Fruit fly (Drosophila melanogaster) whole organism, prepupa: ENCODE measurements around the gene CG43082.

Experiments
- CG10631 ChIP-seq: fragments of 200-800 bp; sonication (Bioruptor generic); optimal IDR thresholded peaks from 2 replicates; lab custom pipeline; 2016; ENCODE audit warnings: missing biosample characterization, missing genetic modification characterization
- CG10669 ChIP-seq: fragments of 200-800 bp; sonication (Bioruptor generic); optimal IDR thresholded peaks from 3 replicates; lab custom pipeline; 2018; ENCODE audit warnings: missing biosample characterization, mild to moderate bottlenecking, missing genetic modification characterization, moderate library complexity
- CG11902 ChIP-seq: fragments of 200-800 bp; sonication (Bioruptor generic); optimal IDR thresholded peaks from 3 replicates; lab custom pipeline; 2016; ENCODE audit warnings: missing biosample characterization, missing genetic modification characterization
- CG1621 ChIP-seq: fragments of 200-800 bp; sonication (Bioruptor generic); optimal IDR thresholded peaks from 3 replicates; lab custom pipeline; 2018; ENCODE audit warnings: missing biosample characterization, mild to moderate bottlenecking, missing genetic modification characterization
- CG3032 ChIP-seq: fragments of 200-800 bp; optimal IDR thresholded peaks from 2 replicates; lab custom pipeline; 2019; ENCODE audit warnings: missing biosample characterization, mild to moderate bottlenecking, missing genetic modification characterization, moderate library complexity
- CG31627 ChIP-seq: fragments of 200-800 bp; sonication (Bioruptor generic); optimal IDR thresholded peaks from 3 replicates; lab custom pipeline; 2016; ENCODE audit warnings: missing biosample characterization, missing genetic modification characterization
- CG32006 ChIP-seq: fragments of 200-800 bp; sonication (Bioruptor generic); optimal IDR thresholded peaks from 3 replicates; lab custom pipeline; 2017; ENCODE audit warnings: missing biosample characterization, mild to moderate bottlenecking, missing genetic modification characterization
- CG34406 ChIP-seq: fragments of 200-800 bp; sonication (Bioruptor generic); optimal IDR thresholded peaks from 3 replicates; lab custom pipeline; 2016; ENCODE audit warnings: missing biosample characterization, missing genetic modification characterization
- CG3919 ChIP-seq: fragments of 200-800 bp; sonication (Bioruptor generic); optimal IDR thresholded peaks from 3 replicates; lab custom pipeline; 2016; ENCODE audit warnings: missing biosample characterization, missing genetic modification characterization
- CG4318 ChIP-seq: fragments of 200-800 bp; sonication (Bioruptor generic); optimal IDR thresholded peaks from 3 replicates; lab custom pipeline; 2017; ENCODE audit warnings: missing biosample characterization, mild to moderate bottlenecking, missing genetic modification characterization
- CG6163 ChIP-seq: fragments of 200-800 bp; sonication (Bioruptor generic); IDR thresholded peaks from 3 replicates; pipeline ENCODE4 v1.3.6; 2022; ENCODE audit warnings: missing biosample characterization, missing genetic modification characterization
- CG6808 ChIP-seq: fragments of 200-800 bp; sonication (Bioruptor generic); optimal IDR thresholded peaks from 3 replicates; lab custom pipeline; 2017; ENCODE audit warnings: missing biosample characterization, missing genetic modification characterization, mild to moderate bottlenecking, moderate library complexity, missing genetic modification reagents
- CG7368 ChIP-seq: fragments of 200-800 bp; sonication (Bioruptor generic); optimal IDR thresholded peaks from 3 replicates; lab custom pipeline; 2016; ENCODE audit warnings: missing biosample characterization, missing genetic modification characterization
- CG8119 ChIP-seq: fragments of 200-800 bp; sonication (Bioruptor generic); IDR thresholded peaks from 3 replicates; pipeline ENCODE4 v1.3.6; 2022; ENCODE audit warnings: missing biosample characterization, missing genetic modification characterization
- CG8632 ChIP-seq: fragments of 200-800 bp; sonication (Bioruptor generic); optimal IDR thresholded peaks from 3 replicates; lab custom pipeline; 2016; ENCODE audit warnings: missing biosample characterization, missing genetic modification characterization
- CG9139 ChIP-seq: fragments of 200-800 bp; sonication (Bioruptor generic); optimal IDR thresholded peaks from 3 replicates; lab custom pipeline; 2017; ENCODE audit warnings: missing biosample characterization, mild to moderate bottlenecking, missing genetic modification characterization
- Eip78C ChIP-seq: fragments of 200-800 bp; sonication (Bioruptor generic); peaks from one replicate; lab custom pipeline; 2016; ENCODE audit warnings: missing biosample characterization, missing genetic modification characterization
- Eip93F ChIP-seq: fragments of 200-800 bp; sonication (Bioruptor generic); optimal IDR thresholded peaks from 2 replicates; lab custom pipeline; 2016; ENCODE audit warnings: missing biosample characterization, mild to moderate bottlenecking, missing genetic modification characterization
- Ets21C ChIP-seq: fragments of 200-800 bp; sonication (Bioruptor generic); optimal IDR thresholded peaks from 3 replicates; lab custom pipeline; 2016; ENCODE audit warnings: missing biosample characterization, missing genetic modification characterization
- Gug ChIP-seq: fragments of 200-800 bp; sonication (Bioruptor generic); IDR thresholded peaks from 2 replicates; pipeline ENCODE4 v1.3.6; 2022; ENCODE audit warnings: missing biosample characterization, missing genetic modification characterization
- Hr38 ChIP-seq: sonication (Bioruptor generic); optimal IDR thresholded peaks from 2 replicates; lab custom pipeline; 2016; ENCODE audit warnings: missing biosample characterization, missing genetic modification characterization
- Hr39 ChIP-seq: fragments of 200-800 bp; sonication (Bioruptor generic); optimal IDR thresholded peaks from 2 replicates; lab custom pipeline; 2016; ENCODE audit warnings: missing biosample characterization, missing genetic modification characterization
- Hr4 ChIP-seq: fragments of 200-800 bp; sonication (Bioruptor generic); optimal IDR thresholded peaks from 3 replicates; lab custom pipeline; 2016; ENCODE audit warnings: missing biosample characterization, missing genetic modification characterization
- Lpt ChIP-seq: fragments of 200-800 bp; sonication (Bioruptor generic); optimal IDR thresholded peaks from 3 replicates; lab custom pipeline; 2016; ENCODE audit warnings: missing biosample characterization, missing genetic modification characterization
- Met ChIP-seq: fragments of 200-800 bp; sonication (Bioruptor generic); optimal IDR thresholded peaks from 3 replicates; lab custom pipeline; 2016; ENCODE audit warnings: missing biosample characterization, missing genetic modification characterization
- OdsH ChIP-seq: fragments of 200-800 bp; sonication (Bioruptor generic); optimal IDR thresholded peaks from 3 replicates; lab custom pipeline; 2016; ENCODE audit warnings: missing biosample characterization, missing genetic modification characterization
- Smox ChIP-seq: fragments of 200-800 bp; sonication (Bioruptor generic); optimal IDR thresholded peaks from 3 replicates; lab custom pipeline; 2016; ENCODE audit warnings: missing biosample characterization, missing genetic modification characterization
- Sox14 ChIP-seq: fragments of 200-800 bp; sonication (Bioruptor generic); optimal IDR thresholded peaks from 3 replicates; lab custom pipeline; 2016; ENCODE audit warnings: missing biosample characterization, missing genetic modification characterization
- achi ChIP-seq: fragments of 200-800 bp; sonication (Bioruptor generic); optimal IDR thresholded peaks from 3 replicates; lab custom pipeline; 2016; ENCODE audit warnings: missing biosample characterization, missing genetic modification characterization
- acj6 ChIP-seq: fragments of 200-800 bp; sonication (Bioruptor generic); optimal IDR thresholded peaks from 3 replicates; lab custom pipeline; 2016; ENCODE audit warnings: missing biosample characterization, missing genetic modification characterization
- dac ChIP-seq: fragments of 200-800 bp; sonication (Bioruptor generic); optimal IDR thresholded peaks from 2 replicates; lab custom pipeline; 2017; ENCODE audit warnings: missing biosample characterization, mild to moderate bottlenecking, missing genetic modification characterization
- esn ChIP-seq: fragments of 200-800 bp; sonication (Bioruptor generic); optimal IDR thresholded peaks from 2 replicates; lab custom pipeline; 2016; ENCODE audit warnings: missing biosample characterization, mild to moderate bottlenecking, missing genetic modification characterization, moderate library complexity
- fd85E ChIP-seq: fragments of 200-800 bp; sonication (Bioruptor generic); optimal IDR thresholded peaks from 3 replicates; lab custom pipeline; 2016; ENCODE audit warnings: missing biosample characterization, missing genetic modification characterization
- fkh ChIP-seq: fragments of 200-800 bp; sonication (Bioruptor generic); optimal IDR thresholded peaks from 3 replicates; lab custom pipeline; 2017; ENCODE audit warnings: missing biosample characterization, mild to moderate bottlenecking, missing genetic modification characterization, moderate library complexity
- lz ChIP-seq: fragments of 200-800 bp; sonication (Bioruptor generic); optimal IDR thresholded peaks from 3 replicates; lab custom pipeline; 2016; ENCODE audit warnings: missing biosample characterization, missing genetic modification characterization
- salr ChIP-seq, 2 experiments: fragments of 200-800 bp; sonication (Bioruptor generic); optimal IDR thresholded peaks; 3 replicates each; lab custom pipeline; 2016 to 2018; ENCODE audit warnings: missing biosample characterization in 2 of 2, missing genetic modification characterization in 2 of 2, mild to moderate bottlenecking in 1 of 2
- spab ChIP-seq: fragments of 200-800 bp; sonication (Bioruptor generic); optimal IDR thresholded peaks from 2 replicates; lab custom pipeline; 2017; ENCODE audit warnings: missing biosample characterization, mild to moderate bottlenecking, missing genetic modification characterization, missing genetic modification reagents
- ss ChIP-seq, 2 experiments: fragments of 200-800 bp; sonication (Bioruptor generic); optimal IDR thresholded peaks; 2 replicates in 1 of 2; 3 replicates in 1 of 2; lab custom pipeline; 2017 to 2018; ENCODE audit warnings: mild to moderate bottlenecking in 2 of 2, missing biosample characterization in 2 of 2, missing genetic modification characterization in 2 of 2, moderate library complexity in 1 of 2
- svp ChIP-seq: fragments of 200-800 bp; sonication (Bioruptor generic); peaks from one replicate; lab custom pipeline; 2016; ENCODE audit warnings: missing biosample characterization, missing genetic modification characterization
- vri ChIP-seq: fragments of 200-800 bp; sonication (Bioruptor generic); optimal IDR thresholded peaks from 3 replicates; lab custom pipeline; 2016; ENCODE audit warnings: missing biosample characterization, mild to moderate bottlenecking, missing genetic modification characterization

CG43082 gene

DNA sequence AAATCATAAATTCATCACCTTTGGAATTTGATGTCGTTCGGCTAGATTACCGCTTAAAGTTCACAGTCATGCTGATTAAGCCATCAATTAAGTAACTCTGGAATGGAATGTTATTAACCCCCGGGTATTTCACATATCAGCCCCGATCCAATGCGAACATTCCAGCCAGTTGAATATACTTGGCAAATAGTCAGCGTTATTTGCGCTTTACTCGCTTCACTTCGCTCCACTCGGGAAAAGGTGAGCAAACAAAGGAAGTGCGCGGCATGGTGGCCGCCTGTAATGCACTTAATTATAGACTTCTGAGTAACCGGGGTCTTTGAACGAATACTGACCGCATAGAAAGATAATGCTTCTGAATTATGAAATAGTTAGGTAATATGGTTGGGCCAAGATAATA, 24.0 kb upstream of the CG43082 start:
- TF ChIP-seq CG8632 (no peak), CG8119 (GFP tag; lab: Robert Waterston, UW) (no peak), Eip93F (GFP tag; lab: Kevin White, UChicago) (peak; percentile 14), svp (GFP tag; lab: Kevin White, UChicago) (peak; percentile 52), ss (GFP tag; optimal IDR thresholded peaks at IDR 0.05; lab: Kevin White, UChicago) (peak in 1 of 2 experiments; percentile 27), fkh (GFP tag; lab: Kevin White, UChicago) (peak; percentile 27), Sox14 (GFP tag; lab: Kevin White, UChicago) (peak; percentile 4), CG7368 (no peak), Eip78C (peak; percentile 78), CG3032 (tag; lab: Kevin White, UChicago) (no peak), vri (GFP tag; lab: Kevin White, UChicago) (peak; percentile 97), CG10669 (GFP tag; lab: Kevin White, UChicago) (peak; percentile 6), CG34406 (peak; percentile 23), fd85E (no peak)

DNA sequence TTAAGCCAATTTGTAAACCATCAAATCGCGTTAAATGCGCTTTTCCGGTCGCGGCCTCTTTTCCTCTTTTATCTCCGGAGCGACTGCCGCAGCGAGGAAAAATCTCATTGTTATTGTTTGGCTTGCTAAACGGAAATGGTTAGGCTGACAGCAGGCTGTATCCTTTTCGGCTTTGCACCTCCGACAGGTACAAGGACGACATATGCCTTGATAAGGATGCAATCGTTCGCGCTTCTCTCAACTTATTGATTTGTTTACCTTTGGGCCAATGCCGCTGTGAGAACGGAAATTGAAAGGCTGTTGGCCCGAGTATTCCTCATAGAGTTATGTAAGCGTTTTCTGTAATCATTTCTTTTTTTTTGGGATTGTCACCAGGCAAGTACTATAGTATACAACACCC, 23.1 kb upstream of the CG43082 start:
- TF ChIP-seq Gug (GFP tag; lab: Robert Waterston, UW) (no peak), Hr38 (GFP tag; lab: Kevin White, UChicago) (no peak), Hr4 (no peak), Sox14 (GFP tag; lab: Kevin White, UChicago) (no peak), CG6808 (no peak), CG34406 (no peak), CG3919 (GFP tag; lab: Kevin White, UChicago) (no peak), spab (GFP tag; lab: Kevin White, UChicago) (no peak), CG4318 (GFP tag; lab: Kevin White, UChicago) (no peak), achi (no peak), Smox (GFP tag; lab: Kevin White, UChicago) (no peak), Hr39 (GFP tag; lab: Kevin White, UChicago) (no peak), CG11902 (GFP tag; lab: Kevin White, UChicago) (no peak), fkh (GFP tag; lab: Kevin White, UChicago) (no peak), vri (GFP tag; lab: Kevin White, UChicago) (no peak), ss (GFP tag; optimal IDR thresholded peaks at IDR 0.05; lab: Kevin White, UChicago) (no peak), CG1621 (tag; lab: Kevin White, UChicago) (no peak), CG6163 (GFP tag; lab: Robert Waterston, UW) (no peak), salr (GFP tag; optimal IDR thresholded peaks at IDR 0.05; lab: Kevin White, UChicago) (no peak), fd85E (no peak)

DNA sequence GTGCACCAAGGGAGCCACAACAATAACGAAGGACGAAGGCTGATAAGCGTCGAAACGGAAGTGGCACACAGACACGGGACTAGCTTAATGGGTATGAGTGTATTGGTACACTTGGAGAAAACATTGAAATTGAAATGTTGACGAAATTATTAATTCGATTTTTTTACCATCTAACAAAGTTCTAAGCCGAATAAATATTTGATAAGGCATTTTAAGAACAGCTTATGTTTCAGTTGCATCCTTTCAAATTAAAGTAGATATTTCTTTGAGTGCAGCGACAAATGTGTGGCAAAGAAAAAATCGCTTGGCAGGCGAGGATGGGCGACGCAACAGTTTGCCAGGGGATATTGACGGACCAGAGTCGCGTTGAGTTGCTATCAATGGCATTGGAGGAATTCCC, 21.7 kb upstream of the CG43082 start:
- TF ChIP-seq CG31627: peak; percentile 4
- TF ChIP-seq dac (GFP tag; lab: Kevin White, UChicago): no peak
- TF ChIP-seq CG3919 (GFP tag; lab: Kevin White, UChicago): no peak
- TF ChIP-seq CG10631 (GFP tag; lab: Kevin White, UChicago): no peak
- no peak for TF ChIP-seq fkh (GFP tag; lab: Kevin White, UChicago)
- TF ChIP-seq esn (GFP tag; lab: Kevin White, UChicago): peak; percentile 12
- no peak for TF ChIP-seq Ets21C
- peak; percentile 2 for TF ChIP-seq Met (GFP tag; lab: Kevin White, UChicago)
- TF ChIP-seq CG4318 (GFP tag; lab: Kevin White, UChicago): no peak
- no peak for TF ChIP-seq Hr38 (GFP tag; lab: Kevin White, UChicago)
- no peak for TF ChIP-seq CG32006 (GFP tag; lab: Kevin White, UChicago)
- TF ChIP-seq acj6 (GFP tag; lab: Kevin White, UChicago): no peak
- TF ChIP-seq salr (GFP tag; optimal IDR thresholded peaks at IDR 0.05; lab: Kevin White, UChicago): no peak
- no peak for TF ChIP-seq OdsH (GFP tag; lab: Kevin White, UChicago)
- TF ChIP-seq lz: peak; percentile 7
- TF ChIP-seq Lpt: no peak
- TF ChIP-seq spab (GFP tag; lab: Kevin White, UChicago): no peak
- no peak for TF ChIP-seq CG11902 (GFP tag; lab: Kevin White, UChicago)
- no peak for TF ChIP-seq CG6163 (GFP tag; lab: Robert Waterston, UW)
- TF ChIP-seq Smox (GFP tag; lab: Kevin White, UChicago): no peak
- TF ChIP-seq CG8119 (GFP tag; lab: Robert Waterston, UW): 0 out of 3 replicates have a peak, but pooled peaks have one; percentile 17
- TF ChIP-seq CG10669 (GFP tag; lab: Kevin White, UChicago): no peak
- no peak for TF ChIP-seq Eip93F (GFP tag; lab: Kevin White, UChicago)
- TF ChIP-seq CG9139 (GFP tag; lab: Kevin White, UChicago): no peak
- TF ChIP-seq svp (GFP tag; lab: Kevin White, UChicago): peak; percentile 39
- no peak for TF ChIP-seq ss (GFP tag; optimal IDR thresholded peaks at IDR 0.05; lab: Kevin White, UChicago)
